Fruit fly (Drosophila melanogaster) whole organism, embryonic: Measurements from ENCODE around the gene ZnT63C.

Experiments used
- Ada2b ChIP-seq: fragments of 200-800 bp; sonication (Bioruptor generic); IDR thresholded peaks from 2 replicates; pipeline ENCODE4 v1.3.6; 2022; ENCODE audit warnings: missing biosample characterization, missing genetic modification characterization
- Bdp1 ChIP-seq: fragments of 200-800 bp; sonication (Bioruptor generic); optimal IDR thresholded peaks from 3 replicates; lab custom pipeline; 2016; ENCODE audit warnings: missing biosample characterization, missing genetic modification characterization
- Blimp-1 ChIP-seq: fragments of 200-800 bp; sonication (Bioruptor generic); optimal IDR thresholded peaks from 3 replicates; lab custom pipeline; 2018; ENCODE audit warnings: missing biosample characterization, missing genetic modification characterization, mild to moderate bottlenecking, moderate library complexity, missing genetic modification reagents
- BtbVII ChIP-seq: fragments of 200-800 bp; sonication (Bioruptor generic); optimal IDR thresholded peaks from 3 replicates; lab custom pipeline; 2017; ENCODE audit warnings: missing biosample characterization, mild to moderate bottlenecking, missing genetic modification characterization
- CG11695 ChIP-seq: fragments of 200-800 bp; sonication (Bioruptor generic); IDR thresholded peaks from 3 replicates; pipeline ENCODE4 v1.3.6; 2022; ENCODE audit warnings: missing biosample characterization, missing genetic modification characterization
- CG12769 ChIP-seq: fragments of 200-800 bp; sonication (Bioruptor generic); optimal IDR thresholded peaks from 2 replicates; lab custom pipeline; 2019; ENCODE audit warnings: missing biosample characterization, mild to moderate bottlenecking, missing genetic modification characterization, moderate library complexity
- CG13424 ChIP-seq: fragments of 200-800 bp; sonication (Bioruptor generic); optimal IDR thresholded peaks from 2 replicates; lab custom pipeline; 2019; ENCODE audit warnings: missing biosample characterization, mild to moderate bottlenecking, missing genetic modification characterization, moderate library complexity
- CG14441 ChIP-seq: fragments of 200-800 bp; sonication (Bioruptor generic); IDR thresholded peaks from 2 replicates; pipeline ENCODE4 v1.3.6; 2022; ENCODE audit warnings: missing biosample characterization, missing genetic modification characterization
- CG18599 ChIP-seq: fragments of 200-800 bp; sonication (Bioruptor generic); optimal IDR thresholded peaks from 3 replicates; lab custom pipeline; 2017; ENCODE audit warnings: missing biosample characterization, missing genetic modification characterization, mild to moderate bottlenecking, moderate library complexity, missing genetic modification reagents
- CG2889 ChIP-seq: fragments of 200-800 bp; sonication (Bioruptor generic); IDR thresholded peaks from 3 replicates; pipeline ENCODE4 v1.3.6; 2022; ENCODE audit warnings: missing biosample characterization, missing genetic modification characterization
- CG3065 ChIP-seq: fragments of 200-800 bp; sonication (Bioruptor generic); optimal IDR thresholded peaks from 2 replicates; lab custom pipeline; 2016; ENCODE audit warnings: missing biosample characterization, missing genetic modification characterization
- CG4360 ChIP-seq: fragments of 200-800 bp; sonication (Bioruptor generic); IDR thresholded peaks from 2 replicates; pipeline ENCODE4 v1.3.6; 2022; ENCODE audit warnings: missing biosample characterization, missing genetic modification characterization
- CG4424 ChIP-seq: fragments of 200-800 bp; sonication (Bioruptor generic); optimal IDR thresholded peaks from 3 replicates; lab custom pipeline; 2016; ENCODE audit warnings: missing biosample characterization, missing genetic modification characterization
- CG5180 ChIP-seq: fragments of 200-800 bp; sonication (Bioruptor generic); optimal IDR thresholded peaks from 3 replicates; lab custom pipeline; 2017; ENCODE audit warnings: missing biosample characterization, missing genetic modification characterization, mild to moderate bottlenecking, moderate library complexity, missing genetic modification reagents
- CG7357 ChIP-seq: fragments of 200-800 bp; sonication (Bioruptor generic); IDR thresholded peaks from 3 replicates; pipeline ENCODE4 v1.3.6; 2022; ENCODE audit warnings: missing biosample characterization, missing genetic modification characterization
- CG8089 ChIP-seq: fragments of 200-800 bp; sonication (Bioruptor generic); optimal IDR thresholded peaks from 3 replicates; lab custom pipeline; 2016; ENCODE audit warnings: missing biosample characterization, missing genetic modification characterization
- CG8359 ChIP-seq: fragments of 200-800 bp; sonication (Bioruptor generic); optimal IDR thresholded peaks from 2 replicates; lab custom pipeline; 2017; ENCODE audit warnings: missing biosample characterization, mild to moderate bottlenecking, missing genetic modification characterization, borderline replicate concordance
- CG8924 ChIP-seq: fragments of 200-800 bp; optimal IDR thresholded peaks from 3 replicates; lab custom pipeline; 2019; ENCODE audit warnings: missing biosample characterization, mild to moderate bottlenecking, missing genetic modification characterization, moderate library complexity
- CG9876 ChIP-seq: fragments of 200-800 bp; sonication (Bioruptor generic); optimal IDR thresholded peaks from 2 replicates; lab custom pipeline; 2016; ENCODE audit warnings: missing biosample characterization, missing genetic modification characterization
- Dad ChIP-seq: fragments of 200-800 bp; sonication (Bioruptor generic); optimal IDR thresholded peaks from 3 replicates; lab custom pipeline; 2016; ENCODE audit warnings: missing biosample characterization, missing genetic modification characterization
- Dbx ChIP-seq: fragments of 200-800 bp; sonication (Bioruptor generic); IDR thresholded peaks from 3 replicates; pipeline ENCODE4 v1.3.6; 2022; ENCODE audit warnings: missing biosample characterization, missing genetic modification characterization
- Fer2 ChIP-seq: fragments of 200-800 bp; sonication (Bioruptor generic); optimal IDR thresholded peaks from 2 replicates; lab custom pipeline; 2018; ENCODE audit warnings: missing biosample characterization, mild to moderate bottlenecking, missing genetic modification characterization, moderate library complexity
- NC2β ChIP-seq: fragments of 200-800 bp; sonication (Bioruptor generic); optimal IDR thresholded peaks from 2 replicates; lab custom pipeline; 2016; ENCODE audit warnings: missing biosample characterization, missing genetic modification characterization
- Nf-YB ChIP-seq: fragments of 200-800 bp; sonication (Bioruptor generic); optimal IDR thresholded peaks from 3 replicates; lab custom pipeline; 2019; ENCODE audit warnings: missing biosample characterization, mild to moderate bottlenecking, missing genetic modification characterization, moderate library complexity
- Optix ChIP-seq: fragments of 200-800 bp; sonication (Bioruptor generic); IDR thresholded peaks from 3 replicates; pipeline ENCODE4 v1.3.6; 2022; ENCODE audit warnings: missing biosample characterization, missing genetic modification characterization
- Ptx1 ChIP-seq: fragments of 200-800 bp; sonication (Bioruptor generic); IDR thresholded peaks from 2 replicates; pipeline ENCODE4 v1.3.6; 2022; ENCODE audit warnings: missing biosample characterization, missing genetic modification characterization
- Rfx ChIP-seq: fragments of 200-800 bp; sonication (Bioruptor generic); IDR thresholded peaks from 2 replicates; pipeline ENCODE4 v1.3.6; 2022; ENCODE audit warnings: missing biosample characterization, missing genetic modification characterization
- Rx ChIP-seq: fragments of 200-800 bp; sonication (Bioruptor generic); IDR thresholded peaks from 2 replicates; pipeline ENCODE4 v1.3.6; 2022; ENCODE audit warnings: missing biosample characterization, missing genetic modification characterization
- ab ChIP-seq: fragments of 200-800 bp; sonication (Bioruptor generic); optimal IDR thresholded peaks from 2 replicates; lab custom pipeline; 2016; ENCODE audit warnings: missing biosample characterization, missing genetic modification characterization
- ac ChIP-seq: fragments of 200-800 bp; sonication (Bioruptor generic); optimal IDR thresholded peaks from 3 replicates; lab custom pipeline; 2017; ENCODE audit warnings: missing biosample characterization, mild to moderate bottlenecking, missing genetic modification characterization
- amos ChIP-seq: fragments of 200-800 bp; sonication (Bioruptor generic); IDR thresholded peaks from 2 replicates; pipeline ENCODE4 v1.3.6; 2022; ENCODE audit warnings: missing biosample characterization, missing genetic modification characterization; ENCODE audit not compliant: partially characterized antibody
- az2 ChIP-seq: fragments of 200-800 bp; sonication (Bioruptor generic); optimal IDR thresholded peaks from 3 replicates; lab custom pipeline; 2016; ENCODE audit warnings: missing biosample characterization, missing genetic modification characterization
- crol ChIP-seq: fragments of 200-800 bp; sonication (Bioruptor generic); IDR thresholded peaks from 2 replicates; pipeline ENCODE4 v1.3.6; 2022; ENCODE audit warnings: missing biosample characterization, missing genetic modification characterization
- gce ChIP-seq: fragments of 200-800 bp; sonication (Bioruptor generic); IDR thresholded peaks from 3 replicates; pipeline ENCODE4 v1.3.6; 2022; ENCODE audit warnings: missing biosample characterization, missing genetic modification characterization
- gsb ChIP-seq: fragments of 200-800 bp; sonication (Bioruptor generic); IDR thresholded peaks from 2 replicates; pipeline ENCODE4 v1.3.6; 2022; ENCODE audit warnings: missing biosample characterization, missing genetic modification characterization
- gt ChIP-seq: fragments of 200-800 bp; sonication (Bioruptor generic); IDR thresholded peaks from 2 replicates; pipeline ENCODE4 v1.3.6; 2022; ENCODE audit warnings: missing biosample characterization, missing genetic modification characterization
- ind ChIP-seq: fragments of 200-800 bp; sonication (Bioruptor generic); optimal IDR thresholded peaks from 3 replicates; lab custom pipeline; 2016; ENCODE audit warnings: missing biosample characterization, missing genetic modification characterization
- lilli ChIP-seq: fragments of 200-800 bp; sonication (Bioruptor generic); optimal IDR thresholded peaks from 3 replicates; lab custom pipeline; 2016; ENCODE audit warnings: missing biosample characterization, missing genetic modification characterization
- pb ChIP-seq: fragments of 200-800 bp; sonication (Bioruptor generic); optimal IDR thresholded peaks from 3 replicates; lab custom pipeline; 2016; ENCODE audit warnings: missing biosample characterization, missing genetic modification characterization
- psq ChIP-seq: fragments of 200-800 bp; sonication (Bioruptor generic); optimal IDR thresholded peaks from 2 replicates; lab custom pipeline; 2017; ENCODE audit warnings: missing biosample characterization, missing genetic modification characterization
- ro ChIP-seq: fragments of 200-800 bp; sonication (Bioruptor generic); IDR thresholded peaks from 2 replicates; pipeline ENCODE4 v1.3.6; 2022; ENCODE audit warnings: missing biosample characterization, missing genetic modification characterization
- schlank ChIP-seq: fragments of 200-800 bp; sonication (Bioruptor generic); optimal IDR thresholded peaks from 2 replicates; lab custom pipeline; 2018; ENCODE audit warnings: missing biosample characterization, mild to moderate bottlenecking, missing genetic modification characterization
- seq ChIP-seq: fragments of 200-800 bp; sonication (Bioruptor generic); IDR thresholded peaks from 2 replicates; pipeline ENCODE4 v1.3.6; 2022; ENCODE audit warnings: missing biosample characterization, missing genetic modification characterization
- sim ChIP-seq: fragments of 200-800 bp; sonication (Bioruptor generic); IDR thresholded peaks from 2 replicates; pipeline ENCODE4 v1.3.6; 2022; ENCODE audit warnings: missing biosample characterization, missing genetic modification characterization
- sna ChIP-seq: fragments of 200-800 bp; sonication (Bioruptor generic); IDR thresholded peaks from 2 replicates; pipeline ENCODE4 v1.3.6; 2022; ENCODE audit warnings: missing biosample characterization, missing genetic modification characterization; ENCODE audit not compliant: partially characterized antibody
- sob ChIP-seq: fragments of 200-800 bp; sonication (Bioruptor generic); IDR thresholded peaks from 2 replicates; pipeline ENCODE4 v1.3.6; 2022; ENCODE audit warnings: missing biosample characterization, missing genetic modification characterization
- stwl ChIP-seq: fragments of 200-800 bp; sonication (Bioruptor generic); optimal IDR thresholded peaks from 3 replicates; lab custom pipeline; 2018; ENCODE audit warnings: missing biosample characterization, mild to moderate bottlenecking, missing genetic modification characterization, moderate library complexity
- vvl ChIP-seq: fragments of 200-800 bp; sonication (Bioruptor generic); IDR thresholded peaks from 2 replicates; pipeline ENCODE4 v1.3.6; 2022; ENCODE audit warnings: missing biosample characterization, missing genetic modification characterization
- zen2 ChIP-seq: fragments of 200-800 bp; sonication (Bioruptor generic); IDR thresholded peaks from 3 replicates; pipeline ENCODE4 v1.3.6; 2022; ENCODE audit warnings: missing biosample characterization, missing genetic modification characterization; ENCODE audit not compliant: partially characterized antibody

Gene ZnT63C

dm6 chr3L:3301171-3301738, 2.3 kb upstream of the ZnT63C start (continued):
- TF ChIP-seq gsb (GFP tag; lab: Robert Waterston, UW) (peak; percentile 82), psq (GFP tag; lab: Kevin White, UChicago) (peak; percentile 60), crol (GFP tag; lab: Robert Waterston, UW) (peak; percentile 96), az2 (GFP tag; lab: Kevin White, UChicago) (peak; percentile 91), ac (GFP tag; lab: Kevin White, UChicago) (peak; percentile 35), CG5180 (GFP tag; lab: Kevin White, UChicago) (peak; percentile 86), amos (GFP tag; lab: Robert Waterston, UW) (no peak), NC2β (GFP tag; lab: Kevin White, UChicago) (peak; percentile 89), stwl (no peak), Optix (GFP tag; lab: Robert Waterston, UW) (peak; percentile 81), CG4360 (peak; percentile 18; the same call in 1 of the 2 replicates), pb (GFP tag; lab: Kevin White, UChicago) (peak; percentile 73)
- TF ChIP-seq, all 482 proteins: peak for 417

dm6 chr3L:3303087-3303526, 401 bp upstream of the ZnT63C start, which contains the start of gene CG14968:
TSS of gene CG14968 (minus strand) at chr3L:3303112.
- TF ChIP-seq Ada2b (GFP tag; lab: Robert Waterston, UW) = peak; percentile 95
- TF ChIP-seq CG13424 (tag; lab: Kevin White, UChicago) = peak; percentile 96
- peak; percentile 86 for TF ChIP-seq ro
- TF ChIP-seq Ptx1 (GFP tag; lab: Robert Waterston, UW) = peak; percentile 97
- peak; percentile 88 for TF ChIP-seq BtbVII (GFP tag; lab: Kevin White, UChicago)
- TF ChIP-seq pb (GFP tag; lab: Kevin White, UChicago) = peak; percentile 37
- no peak for TF ChIP-seq ab (GFP tag; lab: Kevin White, UChicago)
- TF ChIP-seq Fer2 (tag; lab: Kevin White, UChicago) = peak; percentile 89
- peak; percentile 70 for TF ChIP-seq CG3065 (GFP tag; lab: Kevin White, UChicago)
- TF ChIP-seq Blimp-1 (GFP tag; lab: Kevin White, UChicago) = peak; percentile 95
- peak; percentile 86 for TF ChIP-seq Dad (GFP tag; lab: Kevin White, UChicago)
- TF ChIP-seq sob (GFP tag; lab: Robert Waterston, UW) = peak; percentile 98
- TF ChIP-seq Dbx (GFP tag; lab: Robert Waterston, UW) = peak; percentile 97
- TF ChIP-seq Bdp1 = peak; percentile 70
- TF ChIP-seq zen2 = no peak
- TF ChIP-seq CG2889 = peak; percentile 93
- TF ChIP-seq schlank = peak; percentile 70
- TF ChIP-seq Rfx = peak; percentile 99
- peak; percentile 81 for TF ChIP-seq Nf-YB (GFP tag; lab: Kevin White, UChicago)
- peak; percentile 95 for TF ChIP-seq CG14441
- peak; percentile 93 for TF ChIP-seq CG4424 (GFP tag; lab: Kevin White, UChicago)
- TF ChIP-seq CG5180 (GFP tag; lab: Kevin White, UChicago) = peak; percentile 80
- peak; percentile 71 for TF ChIP-seq CG8359 (GFP tag; lab: Kevin White, UChicago)
- TF ChIP-seq seq (GFP tag; lab: Robert Waterston, UW) = peak; percentile 96
- TF ChIP-seq sna (GFP tag; lab: Robert Waterston, UW) = no peak
- TF ChIP-seq gce (GFP tag; lab: Robert Waterston, UW) = peak; percentile 92
- peak; percentile 82 for TF ChIP-seq gt
- peak; percentile 96 for TF ChIP-seq CG11695 (GFP tag; lab: Robert Waterston, UW)
- peak; percentile 91 for TF ChIP-seq lilli (GFP tag; lab: Kevin White, UChicago)
- peak; percentile 90 for TF ChIP-seq Rx (GFP tag; lab: Robert Waterston, UW)
- peak; percentile 99 for TF ChIP-seq vvl (GFP tag; lab: Robert Waterston, UW)
- peak; percentile 86 for TF ChIP-seq CG7357 (GFP tag; lab: Robert Waterston, UW)
- peak; percentile 77; the same call in 1 of the 2 replicates for TF ChIP-seq sim (GFP tag; lab: Robert Waterston, UW)
- peak; percentile 97 for TF ChIP-seq CG18599
- TF ChIP-seq ind = peak; percentile 94
- peak; percentile 65 for TF ChIP-seq CG8089
- TF ChIP-seq CG8924 (tag; lab: Kevin White, UChicago) = peak; percentile 95
- TF ChIP-seq CG12769 (tag; lab: Kevin White, UChicago) = no peak
- no peak for TF ChIP-seq CG9876 (GFP tag; lab: Kevin White, UChicago)
